Fruit fly (Drosophila melanogaster): ENCODE results near the gene ko.

DNA sequence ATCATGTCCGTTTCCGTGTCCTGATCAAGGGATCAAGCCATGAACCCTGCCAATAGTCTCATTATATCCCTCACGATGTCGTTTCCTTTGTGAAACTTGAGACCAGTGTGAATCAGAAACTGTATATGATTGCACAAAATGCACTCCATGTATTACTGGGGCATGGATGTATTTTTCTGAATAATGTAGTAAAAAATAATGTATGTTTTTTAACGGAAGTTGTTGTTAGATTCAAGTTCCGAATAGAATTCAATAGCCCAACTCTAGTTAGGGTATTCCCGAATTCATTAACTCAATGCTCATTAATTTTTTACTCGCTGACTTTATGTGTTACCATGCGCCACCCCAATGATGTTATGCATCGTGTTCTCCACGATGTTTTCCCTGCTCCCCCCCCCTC lies 86.2 kb downstream of the ko start:
- TF ChIP-seq ttk (optimal IDR thresholded peaks at IDR 0.05) (no peak), psq (optimal IDR thresholded peaks at IDR 0.05) (no peak), insv (optimal IDR thresholded peaks at IDR 0.05) (no peak), Myc (optimal IDR thresholded peaks at IDR 0.05) (no peak), h (optimal IDR thresholded peaks at IDR 0.05) (no peak)
